Fruit fly (Drosophila melanogaster): ENCODE results near the gene CG5342.

Gene CG5342

dm6 chr3R:11619709-11620409 is 41.2 kb downstream of the CG5342 start, which contains the start of the genes Jupiter and CG14710 (continued):
- TF ChIP-seq CG3281 (GFP tag; optimal IDR thresholded peaks at IDR 0.05) (no peak), hb (GFP tag; IDR thresholded peaks at IDR 0.05; ENCODE audit: partially characterized antibody) (no peak), NfI (GFP tag; optimal IDR thresholded peaks at IDR 0.05) (peak; percentile 60), CG7839 (tag; optimal IDR thresholded peaks at IDR 0.05) (peak; percentile 55), CG12942 (GFP tag; optimal IDR thresholded peaks at IDR 0.05) (peak; percentile 63), CG10565 (GFP tag; optimal IDR thresholded peaks at IDR 0.05) (no peak), Dek (tag; optimal IDR thresholded peaks at IDR 0.05) (peak; percentile 66), CG32772 (GFP tag; IDR thresholded peaks at IDR 0.05) (peak; percentile 68), HLH3B (GFP tag; IDR thresholded peaks at IDR 0.05) (peak; percentile 77), CG9932 (GFP tag; IDR thresholded peaks at IDR 0.05) (peak; percentile 93), CG4360 (GFP tag; IDR thresholded peaks at IDR 0.05) (no peak), NFAT (GFP tag; IDR thresholded peaks at IDR 0.05) (peak; percentile 88), CG6689 (GFP tag; IDR thresholded peaks at IDR 0.05) (peak; percentile 43), MESR4 (GFP tag; optimal IDR thresholded peaks at IDR 0.05) (peak; percentile 78), emc (GFP tag; optimal IDR thresholded peaks at IDR 0.05) (peak; percentile 60), bsh (GFP tag; optimal IDR thresholded peaks at IDR 0.05) (peak; percentile 15 to 51), Fer3 (tag; optimal IDR thresholded peaks at IDR 0.05) (peak; percentile 28), CG5180 (GFP tag; optimal IDR thresholded peaks at IDR 0.05) (no peak), org-1 (GFP tag; optimal IDR thresholded peaks at IDR 0.05) (no peak), trem (tag; optimal IDR thresholded peaks at IDR 0.05) (peak; percentile 73), Lim3 (GFP tag; IDR thresholded peaks at IDR 0.05) (no peak), CG2116 (GFP tag; optimal IDR thresholded peaks at IDR 0.05) (peak; percentile 62), CG5245 (GFP tag; optimal IDR thresholded peaks at IDR 0.05) (peak; percentile 31), CG10543 (GFP tag; optimal IDR thresholded peaks at IDR 0.05) (peak; percentile 61), sd (tag; optimal IDR thresholded peaks at IDR 0.05) (peak; percentile 60), tap (tag; optimal IDR thresholded peaks at IDR 0.05) (peak; percentile 20), Dref (GFP tag; IDR thresholded peaks at IDR 0.05) (peak; percentile 49), eyg (GFP tag; optimal IDR thresholded peaks at IDR 0.05) (no peak), sr (GFP tag; IDR thresholded peaks at IDR 0.05) (no peak), gsb (GFP tag; IDR thresholded peaks at IDR 0.05) (peak; percentile 51; the same call in 1 of the 2 replicates), CG11398 (GFP tag; optimal IDR thresholded peaks at IDR 0.05) (peak; percentile 4), CG13424 (tag; optimal IDR thresholded peaks at IDR 0.05) (peak; percentile 68), H15 (GFP tag; IDR thresholded peaks at IDR 0.05) (peak; percentile 66; the same call in 2 of the 3 replicates), Ptx1 (GFP tag; IDR thresholded peaks at IDR 0.05) (peak; percentile 82), CG8290 (GFP tag; optimal IDR thresholded peaks at IDR 0.05) (peak; percentile 68), CG8290 (tag; optimal IDR thresholded peaks at IDR 0.05) (peak in 1 of 2 experiments; percentile 70), vvl (GFP tag; IDR thresholded peaks at IDR 0.05) (peak; percentile 91), dati (GFP tag; IDR thresholded peaks at IDR 0.05) (no peak), gem (tag; optimal IDR thresholded peaks at IDR 0.05) (peak; percentile 74), pita (GFP tag; optimal IDR thresholded peaks at IDR 0.05) (no peak), tx (GFP tag; optimal IDR thresholded peaks at IDR 0.05) (peak; percentile 84), fd64A (GFP tag; optimal IDR thresholded peaks at IDR 0.05) (no peak), ind (GFP tag; optimal IDR thresholded peaks at IDR 0.05) (peak; percentile 73), CG11560 (tag; IDR thresholded peaks at IDR 0.05) (no peak), crc (GFP tag; optimal IDR thresholded peaks at IDR 0.05) (no peak), CG9609 (GFP tag; optimal IDR thresholded peaks at IDR 0.05) (peak; percentile 77), pb (GFP tag; optimal IDR thresholded peaks at IDR 0.05) (no peak), CG6254 (GFP tag; optimal IDR thresholded peaks at IDR 0.05) (no peak), CG16863 (GFP tag; optimal IDR thresholded peaks at IDR 0.05) (peak; percentile 23), Doc3 (GFP tag; IDR thresholded peaks at IDR 0.05; ENCODE audit: partially characterized antibody) (no peak), MBD-R2 (GFP tag; IDR thresholded peaks at IDR 0.05) (peak; percentile 97)

Measured in whole organism, embryonic.